Fruit fly (Drosophila melanogaster): ENCODE results near the gene Vha68-2.

Vha68-2 gene

DNA sequence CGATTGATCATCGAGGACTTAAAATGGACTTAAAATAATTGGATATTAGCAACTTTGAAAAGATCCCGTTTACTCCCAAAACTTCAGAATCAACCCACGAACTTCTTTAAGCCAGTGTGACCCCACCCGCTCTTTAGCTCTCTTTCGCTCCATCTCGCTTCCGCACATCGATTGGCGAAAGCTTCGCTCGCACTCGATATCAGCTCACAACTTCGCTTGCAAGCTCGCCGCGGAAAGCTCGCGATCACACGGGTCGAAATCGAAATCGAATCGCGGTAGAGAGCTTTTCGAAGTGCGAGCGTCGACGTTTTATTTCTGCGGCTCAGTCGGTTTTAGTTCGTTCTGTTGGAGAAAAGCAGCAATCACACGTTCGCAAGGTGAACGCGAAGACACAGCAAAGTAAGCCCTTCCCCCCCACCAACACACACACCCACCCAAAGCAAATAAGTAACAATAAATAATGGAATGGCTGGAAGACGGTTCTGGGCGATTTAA, at the start of gene Vha68-2 (continued):
- TF ChIP-seq OdsH (GFP tag; optimal IDR thresholded peaks at IDR 0.05): peak; percentile 60
- no peak for TF ChIP-seq Hr4 (GFP tag; optimal IDR thresholded peaks at IDR 0.05)
- no peak for TF ChIP-seq CG11762 (GFP tag; optimal IDR thresholded peaks at IDR 0.05; ENCODE audit: insufficient read depth)
- TF ChIP-seq CG6163 (GFP tag; IDR thresholded peaks at IDR 0.05): peak; percentile 83
- TF ChIP-seq acj6 (GFP tag; optimal IDR thresholded peaks at IDR 0.05): peak; percentile 58
- peak; percentile 62 for TF ChIP-seq dac (GFP tag; optimal IDR thresholded peaks at IDR 0.05)
- TF ChIP-seq ss (GFP tag; optimal IDR thresholded peaks at IDR 0.05): peak; percentile 5

DNA sequence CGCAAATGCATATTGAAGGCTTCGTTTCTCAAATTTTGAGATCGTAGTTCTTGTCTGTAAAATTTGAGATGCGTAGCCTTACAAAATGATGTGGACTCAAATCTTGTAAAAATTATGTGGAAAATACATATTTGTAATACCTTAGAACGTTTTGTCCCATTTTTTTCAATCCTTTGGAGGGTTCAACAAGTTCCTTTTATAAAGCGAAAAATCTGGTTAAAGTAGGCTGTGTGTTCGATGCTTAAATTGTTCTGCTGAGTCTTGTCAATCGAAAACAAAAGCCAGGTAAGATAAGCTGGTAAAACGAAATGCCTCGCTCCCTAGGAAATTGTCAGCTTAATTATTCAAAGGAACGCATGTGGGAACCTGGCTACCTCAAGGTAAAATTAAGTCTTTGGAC, 48.8 kb upstream of the Vha68-2 start, which contains the start of gene ACXE:
Gene ACXE (plus strand): TSS at position 301 of the 400 bp plus-strand sequence.
- TF ChIP-seq ss (GFP tag; optimal IDR thresholded peaks at IDR 0.05) (no peak), acj6 (GFP tag; optimal IDR thresholded peaks at IDR 0.05) (no peak), CG11902 (GFP tag; optimal IDR thresholded peaks at IDR 0.05) (no peak), vri (GFP tag; optimal IDR thresholded peaks at IDR 0.05) (no peak), CG8119 (GFP tag; IDR thresholded peaks at IDR 0.05) (no peak), salr (GFP tag; optimal IDR thresholded peaks at IDR 0.05) (no peak), Sox102F (GFP tag; optimal IDR thresholded peaks at IDR 0.05) (no peak), CG7368 (GFP tag; optimal IDR thresholded peaks at IDR 0.05) (no peak), dac (GFP tag; optimal IDR thresholded peaks at IDR 0.05) (no peak), Met (GFP tag; optimal IDR thresholded peaks at IDR 0.05) (no peak), CG6808 (GFP tag; optimal IDR thresholded peaks at IDR 0.05) (no peak), Lpt (GFP tag; optimal IDR thresholded peaks at IDR 0.05) (no peak), CG3032 (tag; optimal IDR thresholded peaks at IDR 0.05) (no peak), net (GFP tag; optimal IDR thresholded peaks at IDR 0.05) (no peak), CG10631 (GFP tag; optimal IDR thresholded peaks at IDR 0.05) (no peak), OdsH (GFP tag; optimal IDR thresholded peaks at IDR 0.05) (no peak), esn (GFP tag; optimal IDR thresholded peaks at IDR 0.05) (no peak), CG31627 (GFP tag; optimal IDR thresholded peaks at IDR 0.05) (no peak), pdm3 (GFP tag; optimal IDR thresholded peaks at IDR 0.05) (no peak), CG16779 (tag; optimal IDR thresholded peaks at IDR 0.05) (no peak)

DNA sequence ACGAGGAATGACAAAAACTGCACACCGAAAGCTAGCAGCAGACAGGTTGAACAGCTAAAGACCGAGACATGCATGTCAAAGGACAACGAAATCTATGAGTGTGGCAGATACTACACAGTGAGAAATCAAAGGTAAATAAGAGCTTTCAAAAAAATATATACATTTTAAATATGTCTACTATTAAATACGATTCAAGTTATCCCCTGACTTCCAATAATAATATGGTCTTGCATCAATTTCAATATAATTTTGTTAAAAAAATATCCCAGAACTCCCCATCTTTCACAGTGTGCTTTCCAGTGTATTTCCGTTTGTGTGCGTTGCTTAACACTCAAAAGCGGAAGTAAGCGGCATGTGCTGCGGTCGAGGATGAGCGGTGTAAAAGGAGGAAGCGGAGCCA, 41.1 kb upstream of the Vha68-2 start:
- TF ChIP-seq spab (GFP tag; optimal IDR thresholded peaks at IDR 0.05) (peak; percentile 13), CG6854 (GFP tag; optimal IDR thresholded peaks at IDR 0.05) (no peak), acj6 (GFP tag; optimal IDR thresholded peaks at IDR 0.05) (peak; percentile 25), salr (GFP tag; optimal IDR thresholded peaks at IDR 0.05) (peak in 1 of 2 experiments; percentile 39), CG3919 (GFP tag; optimal IDR thresholded peaks at IDR 0.05) (peak; percentile 41), OdsH (GFP tag; optimal IDR thresholded peaks at IDR 0.05) (peak; percentile 13), Hr38 (GFP tag; optimal IDR thresholded peaks at IDR 0.05) (no peak), pdm3 (GFP tag; optimal IDR thresholded peaks at IDR 0.05) (peak; percentile 19), achi (GFP tag; optimal IDR thresholded peaks at IDR 0.05) (peak; percentile 9), CG10669 (GFP tag; optimal IDR thresholded peaks at IDR 0.05) (peak; percentile 44), svp (GFP tag) (peak; percentile 57), CG7368 (GFP tag; optimal IDR thresholded peaks at IDR 0.05) (no peak), CG10631 (GFP tag; optimal IDR thresholded peaks at IDR 0.05) (peak; percentile 45), Hr39 (GFP tag; optimal IDR thresholded peaks at IDR 0.05) (no peak), Eip75B (GFP tag; optimal IDR thresholded peaks at IDR 0.05) (peak; percentile 52), CG6163 (GFP tag; IDR thresholded peaks at IDR 0.05) (peak; percentile 34; the same call in 1 of the 3 replicates), CG32006 (GFP tag; optimal IDR thresholded peaks at IDR 0.05) (peak; percentile 45), Hr4 (GFP tag; optimal IDR thresholded peaks at IDR 0.05) (peak; percentile 20), CG3032 (tag; optimal IDR thresholded peaks at IDR 0.05) (no peak), CG6792 (GFP tag; optimal IDR thresholded peaks at IDR 0.05) (peak; percentile 2), Smox (GFP tag; optimal IDR thresholded peaks at IDR 0.05) (no peak), fd59A (GFP tag; optimal IDR thresholded peaks at IDR 0.05) (peak; percentile 34), eg (GFP tag; IDR thresholded peaks at IDR 0.05) (0 out of 3 replicates have a peak, but pooled peaks have one; percentile 23)

All from whole organism, prepupa.